Fruit fly (Drosophila melanogaster): ENCODE results near the gene RhoGAP71E.

The RhoGAP71E gene

dm6 chr3L:15587445-15588381 lies 947 bp upstream of the RhoGAP71E start, which contains the start of gene CG7656 (continued):
- TF ChIP-seq CG9437 (GFP tag; optimal IDR thresholded peaks at IDR 0.05) (peak; percentile 14), CG6254 (GFP tag; optimal IDR thresholded peaks at IDR 0.05) (no peak), vvl (GFP tag; IDR thresholded peaks at IDR 0.05) (peak; percentile 61), lbe (GFP tag; optimal IDR thresholded peaks at IDR 0.05) (peak; percentile 54), btn (GFP tag; optimal IDR thresholded peaks at IDR 0.05) (peak; percentile 62), pita (GFP tag; optimal IDR thresholded peaks at IDR 0.05) (no peak), lmd (GFP tag; IDR thresholded peaks at IDR 0.05) (peak; percentile 65; the same call in 1 of the 2 replicates), abd-A (tag; optimal IDR thresholded peaks at IDR 0.05) (no peak), CG31441 (GFP tag; IDR thresholded peaks at IDR 0.05) (no peak), CG9727 (GFP tag; optimal IDR thresholded peaks at IDR 0.05) (peak; percentile 47), CG4854 (GFP tag; optimal IDR thresholded peaks at IDR 0.05) (no peak), CG4424 (GFP tag; optimal IDR thresholded peaks at IDR 0.05) (peak; percentile 68), NFAT (GFP tag; IDR thresholded peaks at IDR 0.05) (peak; percentile 83), CG3065 (GFP tag; optimal IDR thresholded peaks at IDR 0.05) (no peak), Aef1 (GFP tag; IDR thresholded peaks at IDR 0.05) (peak; percentile 70), CG10462 (GFP tag; optimal IDR thresholded peaks at IDR 0.05) (peak; percentile 33), luna (GFP tag; optimal IDR thresholded peaks at IDR 0.05) (peak; percentile 63), CG8290 (GFP tag; optimal IDR thresholded peaks at IDR 0.05) (peak; percentile 47), CG8290 (tag; optimal IDR thresholded peaks at IDR 0.05) (peak; percentile 43 to 95), shn (GFP tag; optimal IDR thresholded peaks at IDR 0.05) (peak; percentile 75), CG13424 (tag; optimal IDR thresholded peaks at IDR 0.05) (peak; percentile 35), CG12744 (GFP tag; optimal IDR thresholded peaks at IDR 0.05) (peak; percentile 58), CG10321 (GFP tag; IDR thresholded peaks at IDR 0.05) (peak; percentile 45; the same call in 1 of the 2 replicates), CG7372 (GFP tag; IDR thresholded peaks at IDR 0.05) (peak; percentile 68), Rfx (GFP tag; IDR thresholded peaks at IDR 0.05) (peak; percentile 85), pfk (GFP tag; optimal IDR thresholded peaks at IDR 0.05) (peak; percentile 5), sens (GFP tag) (peak; percentile 95), hth (optimal IDR thresholded peaks at IDR 0.05) (no peak), run (tag; optimal IDR thresholded peaks at IDR 0.05) (no peak), CG8944 (GFP tag; optimal IDR thresholded peaks at IDR 0.05) (peak; percentile 79), kay (GFP tag; optimal IDR thresholded peaks at IDR 0.05) (peak; percentile 74), chinmo (GFP tag; IDR thresholded peaks at IDR 0.05; ENCODE audit: partially characterized antibody) (0 out of 4 replicates have a peak, but pooled peaks have one; percentile 72), Nf-YB (GFP tag; optimal IDR thresholded peaks at IDR 0.05) (no peak), CG14860 (GFP tag; IDR thresholded peaks at IDR 0.05; ENCODE audit: partially characterized antibody) (no peak), CG17612 (GFP tag; IDR thresholded peaks at IDR 0.05) (peak; percentile 37; the same call in 1 of the 2 replicates), Mes4 (GFP tag; optimal IDR thresholded peaks at IDR 0.05) (peak; percentile 67), Neu2 (GFP tag; optimal IDR thresholded peaks at IDR 0.05; ENCODE audit: borderline replicate concordance) (no peak), Asciz (GFP tag; optimal IDR thresholded peaks at IDR 0.05) (no peak), CG34422 (GFP tag; IDR thresholded peaks at IDR 0.05) (peak; percentile 58; the same call in 2 of the 3 replicates), NC2β (GFP tag; optimal IDR thresholded peaks at IDR 0.05) (peak; percentile 72), CG7556 (GFP tag; optimal IDR thresholded peaks at IDR 0.05) (no peak), CG31224 (GFP tag; IDR thresholded peaks at IDR 0.05) (peak; percentile 54; the same call in 1 of the 2 replicates), CG16863 (GFP tag; optimal IDR thresholded peaks at IDR 0.05) (peak; percentile 68), sd (tag; optimal IDR thresholded peaks at IDR 0.05) (peak; percentile 99), Sry-δ (GFP tag; optimal IDR thresholded peaks at IDR 0.05) (peak; percentile 42), CG7271 (tag; optimal IDR thresholded peaks at IDR 0.05) (no peak), CG4360 (GFP tag; IDR thresholded peaks at IDR 0.05) (peak; percentile 65; the same call in 1 of the 2 replicates), CG3995 (GFP tag; optimal IDR thresholded peaks at IDR 0.05) (peak; percentile 59), dysf (GFP tag; IDR thresholded peaks at IDR 0.05) (peak; percentile 52; the same call in 2 of the 3 replicates)

Data from whole organism, embryonic.